Fruit fly (Drosophila melanogaster) whole organism, prepupa: ENCODE measurements around the gene Oct-TyrR.

Experiments
- Blimp-1 ChIP-seq: fragments of 200-800 bp; sonication (Bioruptor generic); optimal IDR thresholded peaks from 3 replicates; lab custom pipeline; 2017; ENCODE audit warnings: missing biosample characterization, missing genetic modification characterization, mild to moderate bottlenecking, moderate library complexity, missing genetic modification reagents
- CG10631 ChIP-seq: fragments of 200-800 bp; sonication (Bioruptor generic); optimal IDR thresholded peaks from 2 replicates; lab custom pipeline; 2016; ENCODE audit warnings: missing biosample characterization, missing genetic modification characterization
- CG10669 ChIP-seq: fragments of 200-800 bp; sonication (Bioruptor generic); optimal IDR thresholded peaks from 3 replicates; lab custom pipeline; 2018; ENCODE audit warnings: missing biosample characterization, mild to moderate bottlenecking, missing genetic modification characterization, moderate library complexity
- CG11762 ChIP-seq: fragments of 200-800 bp; sonication (Bioruptor generic); optimal IDR thresholded peaks from 3 replicates; lab custom pipeline; 2016; ENCODE audit warnings: missing biosample characterization, missing genetic modification characterization; ENCODE audit not compliant: insufficient read depth
- CG11902 ChIP-seq: fragments of 200-800 bp; sonication (Bioruptor generic); optimal IDR thresholded peaks from 3 replicates; lab custom pipeline; 2016; ENCODE audit warnings: missing biosample characterization, missing genetic modification characterization
- CG15336 ChIP-seq: fragments of 200-800 bp; sonication (Bioruptor generic); IDR thresholded peaks from 2 replicates; pipeline ENCODE4 v1.3.6; 2022; ENCODE audit warnings: missing biosample characterization, missing genetic modification characterization
- CG16779 ChIP-seq: fragments of 200-800 bp; sonication (Bioruptor generic); optimal IDR thresholded peaks from 3 replicates; lab custom pipeline; 2017; ENCODE audit warnings: missing biosample characterization, mild to moderate bottlenecking, missing genetic modification characterization
- CG31627 ChIP-seq: fragments of 200-800 bp; sonication (Bioruptor generic); optimal IDR thresholded peaks from 3 replicates; lab custom pipeline; 2016; ENCODE audit warnings: missing biosample characterization, missing genetic modification characterization
- CG34406 ChIP-seq: fragments of 200-800 bp; sonication (Bioruptor generic); optimal IDR thresholded peaks from 3 replicates; lab custom pipeline; 2016; ENCODE audit warnings: missing biosample characterization, missing genetic modification characterization
- CG3919 ChIP-seq: fragments of 200-800 bp; sonication (Bioruptor generic); optimal IDR thresholded peaks from 3 replicates; lab custom pipeline; 2016; ENCODE audit warnings: missing biosample characterization, missing genetic modification characterization
- CG4318 ChIP-seq: fragments of 200-800 bp; sonication (Bioruptor generic); optimal IDR thresholded peaks from 3 replicates; lab custom pipeline; 2017; ENCODE audit warnings: missing biosample characterization, mild to moderate bottlenecking, missing genetic modification characterization
- CG6163 ChIP-seq: fragments of 200-800 bp; sonication (Bioruptor generic); IDR thresholded peaks from 3 replicates; pipeline ENCODE4 v1.3.6; 2022; ENCODE audit warnings: missing biosample characterization, missing genetic modification characterization
- CG6276 ChIP-seq: fragments of 200-800 bp; sonication (Bioruptor generic); optimal IDR thresholded peaks from 2 replicates; lab custom pipeline; 2017; ENCODE audit warnings: missing biosample characterization, mild to moderate bottlenecking, missing genetic modification characterization
- CG6808 ChIP-seq: fragments of 200-800 bp; sonication (Bioruptor generic); optimal IDR thresholded peaks from 3 replicates; lab custom pipeline; 2017; ENCODE audit warnings: missing biosample characterization, missing genetic modification characterization, mild to moderate bottlenecking, moderate library complexity, missing genetic modification reagents
- CG7368 ChIP-seq: fragments of 200-800 bp; sonication (Bioruptor generic); optimal IDR thresholded peaks from 3 replicates; lab custom pipeline; 2016; ENCODE audit warnings: missing biosample characterization, missing genetic modification characterization
- CG8119 ChIP-seq: fragments of 200-800 bp; sonication (Bioruptor generic); IDR thresholded peaks from 3 replicates; pipeline ENCODE4 v1.3.6; 2022; ENCODE audit warnings: missing biosample characterization, missing genetic modification characterization
- CG8632 ChIP-seq: fragments of 200-800 bp; sonication (Bioruptor generic); optimal IDR thresholded peaks from 3 replicates; lab custom pipeline; 2016; ENCODE audit warnings: missing biosample characterization, missing genetic modification characterization
- CG9139 ChIP-seq: fragments of 200-800 bp; sonication (Bioruptor generic); optimal IDR thresholded peaks from 3 replicates; lab custom pipeline; 2017; ENCODE audit warnings: missing biosample characterization, mild to moderate bottlenecking, missing genetic modification characterization
- Eip93F ChIP-seq: fragments of 200-800 bp; sonication (Bioruptor generic); optimal IDR thresholded peaks from 2 replicates; lab custom pipeline; 2016; ENCODE audit warnings: missing biosample characterization, mild to moderate bottlenecking, missing genetic modification characterization
- Ets21C ChIP-seq: fragments of 200-800 bp; sonication (Bioruptor generic); optimal IDR thresholded peaks from 3 replicates; lab custom pipeline; 2016; ENCODE audit warnings: missing biosample characterization, missing genetic modification characterization
- Ets96B ChIP-seq: fragments of 200-800 bp; optimal IDR thresholded peaks from 2 replicates; lab custom pipeline; 2019; ENCODE audit warnings: missing biosample characterization, mild to moderate bottlenecking, missing genetic modification characterization, moderate library complexity
- Gug ChIP-seq: fragments of 200-800 bp; sonication (Bioruptor generic); IDR thresholded peaks from 2 replicates; pipeline ENCODE4 v1.3.6; 2022; ENCODE audit warnings: missing biosample characterization, missing genetic modification characterization
- Hr38 ChIP-seq: sonication (Bioruptor generic); optimal IDR thresholded peaks from 2 replicates; lab custom pipeline; 2016; ENCODE audit warnings: missing biosample characterization, missing genetic modification characterization
- Hr39 ChIP-seq: fragments of 200-800 bp; sonication (Bioruptor generic); optimal IDR thresholded peaks from 2 replicates; lab custom pipeline; 2016; ENCODE audit warnings: missing biosample characterization, missing genetic modification characterization
- Hr4 ChIP-seq: fragments of 200-800 bp; sonication (Bioruptor generic); optimal IDR thresholded peaks from 3 replicates; lab custom pipeline; 2016; ENCODE audit warnings: missing biosample characterization, missing genetic modification characterization
- Lpt ChIP-seq: fragments of 200-800 bp; sonication (Bioruptor generic); optimal IDR thresholded peaks from 3 replicates; lab custom pipeline; 2016; ENCODE audit warnings: missing biosample characterization, missing genetic modification characterization
- Met ChIP-seq: fragments of 200-800 bp; sonication (Bioruptor generic); optimal IDR thresholded peaks from 3 replicates; lab custom pipeline; 2016; ENCODE audit warnings: missing biosample characterization, missing genetic modification characterization
- OdsH ChIP-seq: fragments of 200-800 bp; sonication (Bioruptor generic); optimal IDR thresholded peaks from 3 replicates; lab custom pipeline; 2016; ENCODE audit warnings: missing biosample characterization, missing genetic modification characterization
- Smox ChIP-seq: fragments of 200-800 bp; sonication (Bioruptor generic); optimal IDR thresholded peaks from 3 replicates; lab custom pipeline; 2016; ENCODE audit warnings: missing biosample characterization, missing genetic modification characterization
- Sox102F ChIP-seq: fragments of 200-800 bp; sonication (Bioruptor generic); optimal IDR thresholded peaks from 2 replicates; lab custom pipeline; 2016; ENCODE audit warnings: missing biosample characterization, mild to moderate bottlenecking, missing genetic modification characterization
- Sox14 ChIP-seq: fragments of 200-800 bp; sonication (Bioruptor generic); optimal IDR thresholded peaks from 3 replicates; lab custom pipeline; 2016; ENCODE audit warnings: missing biosample characterization, missing genetic modification characterization
- achi ChIP-seq: fragments of 200-800 bp; sonication (Bioruptor generic); optimal IDR thresholded peaks from 3 replicates; lab custom pipeline; 2016; ENCODE audit warnings: missing biosample characterization, missing genetic modification characterization
- acj6 ChIP-seq: fragments of 200-800 bp; sonication (Bioruptor generic); optimal IDR thresholded peaks from 3 replicates; lab custom pipeline; 2016; ENCODE audit warnings: missing biosample characterization, missing genetic modification characterization
- cyc ChIP-seq: fragments of 200-800 bp; sonication (Bioruptor generic); optimal IDR thresholded peaks from 3 replicates; lab custom pipeline; 2016; ENCODE audit warnings: missing biosample characterization, missing genetic modification characterization
- dac ChIP-seq: fragments of 200-800 bp; sonication (Bioruptor generic); optimal IDR thresholded peaks from 2 replicates; lab custom pipeline; 2017; ENCODE audit warnings: missing biosample characterization, mild to moderate bottlenecking, missing genetic modification characterization
- dsx ChIP-seq: fragments of 200-800 bp; optimal IDR thresholded peaks from 3 replicates; lab custom pipeline; 2019; ENCODE audit warnings: missing biosample characterization, mild to moderate bottlenecking, missing genetic modification characterization, moderate library complexity; ENCODE audit not compliant: poor library complexity, severe bottlenecking
- eg ChIP-seq: fragments of 200-800 bp; sonication (Bioruptor generic); IDR thresholded peaks from 3 replicates; pipeline ENCODE4 v1.3.6; 2022; ENCODE audit warnings: missing biosample characterization, missing genetic modification characterization
- esn ChIP-seq: fragments of 200-800 bp; sonication (Bioruptor generic); optimal IDR thresholded peaks from 2 replicates; lab custom pipeline; 2016; ENCODE audit warnings: missing biosample characterization, mild to moderate bottlenecking, missing genetic modification characterization, moderate library complexity
- fd85E ChIP-seq: fragments of 200-800 bp; sonication (Bioruptor generic); optimal IDR thresholded peaks from 3 replicates; lab custom pipeline; 2016; ENCODE audit warnings: missing biosample characterization, missing genetic modification characterization
- fkh ChIP-seq: fragments of 200-800 bp; sonication (Bioruptor generic); optimal IDR thresholded peaks from 3 replicates; lab custom pipeline; 2017; ENCODE audit warnings: missing biosample characterization, mild to moderate bottlenecking, missing genetic modification characterization, moderate library complexity
- net ChIP-seq: fragments of 200-800 bp; sonication (Bioruptor generic); optimal IDR thresholded peaks from 3 replicates; lab custom pipeline; 2016; ENCODE audit warnings: missing biosample characterization, missing genetic modification characterization
- pdm3 ChIP-seq: fragments of 200-800 bp; sonication (Bioruptor generic); optimal IDR thresholded peaks from 3 replicates; lab custom pipeline; 2016; ENCODE audit warnings: missing biosample characterization, missing genetic modification characterization
- salr ChIP-seq, 2 experiments: fragments of 200-800 bp; sonication (Bioruptor generic); optimal IDR thresholded peaks; 3 replicates each; lab custom pipeline; 2016 to 2018; ENCODE audit warnings: missing biosample characterization in 2 of 2, missing genetic modification characterization in 2 of 2, mild to moderate bottlenecking in 1 of 2
- spab ChIP-seq: fragments of 200-800 bp; sonication (Bioruptor generic); optimal IDR thresholded peaks from 2 replicates; lab custom pipeline; 2017; ENCODE audit warnings: missing biosample characterization, mild to moderate bottlenecking, missing genetic modification characterization, missing genetic modification reagents
- svp ChIP-seq: fragments of 200-800 bp; sonication (Bioruptor generic); peaks from one replicate; lab custom pipeline; 2016; ENCODE audit warnings: missing biosample characterization, missing genetic modification characterization
- topi ChIP-seq: fragments of 200-800 bp; sonication (Bioruptor generic); optimal IDR thresholded peaks from 3 replicates; lab custom pipeline; 2016; ENCODE audit warnings: missing biosample characterization, missing genetic modification characterization
- vri ChIP-seq: fragments of 200-800 bp; sonication (Bioruptor generic); optimal IDR thresholded peaks from 3 replicates; lab custom pipeline; 2016; ENCODE audit warnings: missing biosample characterization, mild to moderate bottlenecking, missing genetic modification characterization

Gene Oct-TyrR

DNA sequence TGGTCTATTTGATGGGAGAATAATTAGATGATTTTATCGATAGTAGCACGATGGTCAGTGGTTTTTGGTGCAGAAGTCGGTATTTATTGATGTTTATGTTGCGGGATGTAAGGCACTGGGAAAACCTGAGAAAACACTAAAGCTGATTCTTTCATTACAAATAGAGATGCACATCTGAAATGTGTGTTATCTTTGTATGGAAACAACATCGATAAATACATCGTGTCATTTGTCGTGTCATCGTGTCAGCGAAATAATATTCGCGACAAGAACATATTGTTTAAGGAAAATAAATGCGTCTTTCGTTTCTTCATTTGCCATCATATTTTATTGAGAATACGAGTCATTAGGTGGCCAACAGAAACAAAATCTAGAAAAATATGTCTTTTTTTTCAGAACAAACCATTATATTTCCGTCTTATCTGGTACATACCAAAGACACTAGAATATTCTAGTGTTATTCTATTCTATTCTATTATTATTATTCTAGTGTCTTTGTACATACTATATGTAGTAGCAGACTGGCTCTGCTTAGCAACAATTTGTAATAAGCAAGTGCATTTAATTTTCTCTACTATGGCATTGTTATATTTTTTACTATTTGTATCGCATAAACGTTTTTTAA lies 39.7 kb downstream of the Oct-TyrR start, which contains the start of gene CG7133 (continued):
- no peak for TF ChIP-seq CG11902 (GFP tag; lab: Kevin White, UChicago)
- no peak for TF ChIP-seq CG15336 (GFP tag; lab: Robert Waterston, UW)
- no peak for TF ChIP-seq CG16779 (tag; lab: Kevin White, UChicago)
- TF ChIP-seq Blimp-1 (GFP tag; lab: Kevin White, UChicago) = no peak
- TF ChIP-seq CG7368 (GFP tag; lab: Kevin White, UChicago) = no peak
- TF ChIP-seq Hr38 = no peak
- no peak for TF ChIP-seq CG34406

DNA sequence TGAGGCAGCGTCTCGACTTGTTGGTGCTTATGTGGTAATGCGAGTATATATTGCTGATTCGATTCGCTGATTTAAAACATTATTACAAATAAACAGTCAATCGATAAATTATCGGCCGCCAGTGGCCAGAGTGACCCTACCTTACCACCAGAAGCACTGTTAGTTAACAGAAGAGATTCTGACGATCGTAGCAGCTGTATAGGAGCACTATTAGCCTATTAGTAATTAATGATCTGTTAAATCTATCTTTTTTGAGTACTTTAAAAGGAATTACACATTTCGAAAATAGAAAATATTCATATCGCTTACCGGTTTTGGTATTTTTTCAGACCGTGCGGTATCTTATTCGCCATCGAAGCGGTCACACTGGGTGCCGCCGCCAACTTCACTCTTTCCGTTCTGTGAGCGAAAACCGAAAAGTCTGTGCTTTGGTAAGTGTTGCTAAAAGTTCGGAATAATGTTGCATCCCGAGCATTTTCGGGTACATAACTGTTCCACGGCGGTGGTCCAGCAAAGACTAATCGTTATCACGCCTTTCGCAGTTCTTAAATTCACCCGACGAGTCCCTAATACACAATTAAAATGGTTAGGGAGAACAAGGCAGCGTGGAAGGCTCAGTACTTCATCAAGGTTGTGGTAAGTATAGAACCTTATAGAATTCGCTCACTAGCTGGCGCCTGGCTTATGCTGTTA lies 41.0 kb downstream of the Oct-TyrR start, which contains the start of the genes CG7130 and RpLP0:
CG7130 (minus strand) TSS at position 51 of the 693 bp plus-strand sequence.
RpLP0 (plus strand) TSS at position 162 of the 693 bp plus-strand sequence.
- peak; percentile 38; the same call in 2 of the 3 replicates for TF ChIP-seq CG8119 (GFP tag; lab: Robert Waterston, UW)
- TF ChIP-seq Sox102F = peak; percentile 86
- TF ChIP-seq Gug = no peak
- TF ChIP-seq Hr38 = no peak
- peak; percentile 84 for TF ChIP-seq achi
- peak; percentile 88 for TF ChIP-seq net
- peak; percentile 32 for TF ChIP-seq Ets21C (GFP tag; lab: Kevin White, UChicago)
- TF ChIP-seq CG3919 (GFP tag; lab: Kevin White, UChicago) = peak; percentile 92
- TF ChIP-seq svp (GFP tag; lab: Kevin White, UChicago) = peak; percentile 83
- peak; percentile 45 for TF ChIP-seq Hr4 (GFP tag; lab: Kevin White, UChicago)
- TF ChIP-seq eg (GFP tag; lab: Robert Waterston, UW) = peak; percentile 80
- TF ChIP-seq salr (GFP tag; optimal IDR thresholded peaks at IDR 0.05; lab: Kevin White, UChicago) = peak in 1 of 2 experiments; percentile 87
- peak; percentile 85 for TF ChIP-seq fkh
- no peak for TF ChIP-seq Eip93F (GFP tag; lab: Kevin White, UChicago)
- peak; percentile 68 for TF ChIP-seq fd85E
- TF ChIP-seq CG16779 (tag; lab: Kevin White, UChicago) = peak; percentile 77
- TF ChIP-seq CG6276 = peak; percentile 44
- peak; percentile 73 for TF ChIP-seq CG8632 (GFP tag; lab: Kevin White, UChicago)
- TF ChIP-seq CG6808 (GFP tag; lab: Kevin White, UChicago) = peak; percentile 72
- TF ChIP-seq dsx (GFP tag; lab: Kevin White, UChicago) = peak; percentile 54
- peak; percentile 71 for TF ChIP-seq CG11762 (GFP tag; lab: Kevin White, UChicago)
- peak; percentile 76 for TF ChIP-seq Blimp-1 (GFP tag; lab: Kevin White, UChicago)
- peak; percentile 91 for TF ChIP-seq esn
- TF ChIP-seq Hr39 = peak; percentile 86
- TF ChIP-seq pdm3 (GFP tag; lab: Kevin White, UChicago) = peak; percentile 85
- TF ChIP-seq acj6 (GFP tag; lab: Kevin White, UChicago) = peak; percentile 77
- TF ChIP-seq vri = peak; percentile 89
- peak; percentile 85 for TF ChIP-seq CG31627
- TF ChIP-seq Smox (GFP tag; lab: Kevin White, UChicago) = peak; percentile 77
- TF ChIP-seq Ets96B = peak; percentile 43
- peak; percentile 73 for TF ChIP-seq spab (GFP tag; lab: Kevin White, UChicago)
- peak; percentile 90 for TF ChIP-seq CG6163 (GFP tag; lab: Robert Waterston, UW)
- TF ChIP-seq CG4318 (GFP tag; lab: Kevin White, UChicago) = no peak
- TF ChIP-seq dac (GFP tag; lab: Kevin White, UChicago) = peak; percentile 76
- peak; percentile 85 for TF ChIP-seq OdsH (GFP tag; lab: Kevin White, UChicago)
- peak; percentile 79 for TF ChIP-seq CG9139 (GFP tag; lab: Kevin White, UChicago)
- TF ChIP-seq topi = peak; percentile 89
- peak; percentile 81 for TF ChIP-seq Sox14 (GFP tag; lab: Kevin White, UChicago)
- peak; percentile 90 for TF ChIP-seq Met (GFP tag; lab: Kevin White, UChicago)
- peak; percentile 84 for TF ChIP-seq CG7368 (GFP tag; lab: Kevin White, UChicago)
- peak; percentile 88 for TF ChIP-seq cyc
- peak; percentile 83 for TF ChIP-seq CG34406
- TF ChIP-seq CG10669 (GFP tag; lab: Kevin White, UChicago) = peak; percentile 75
- peak; percentile 41 for TF ChIP-seq Lpt (GFP tag; lab: Kevin White, UChicago)
- TF ChIP-seq CG10631 = peak; percentile 68
